Worm (Caenorhabditis elegans): Measurements from ENCODE around the gene H08J19.1.

DNA sequence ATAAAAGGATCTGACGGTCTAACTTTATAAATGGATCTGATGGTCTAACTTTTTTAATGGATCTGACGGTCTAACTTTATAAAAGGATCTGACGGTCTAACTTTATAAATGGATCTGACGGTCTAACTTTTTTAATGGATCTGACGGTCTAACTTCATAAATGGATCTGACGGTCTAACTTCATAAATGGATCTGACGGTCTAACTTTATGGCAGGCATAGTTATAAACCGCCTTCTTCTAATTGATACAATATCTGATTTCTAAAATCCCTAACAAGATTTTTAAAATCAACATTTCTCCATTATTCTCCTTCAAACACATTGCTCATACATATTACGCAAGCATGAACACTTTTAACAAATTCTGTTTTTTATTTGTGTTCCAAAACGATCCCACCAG, 45.7 kb upstream of the H08J19.1 start, which contains the start of gene K09A9.8:
- TF ChIP-seq ceh-91 (GFP tag; IDR thresholded peaks at IDR 0.05) (no peak), madf-6 (GFP tag; IDR thresholded peaks at IDR 0.05) (no peak), pha-4 (tag; optimal IDR thresholded peaks at IDR 0.05) (no peak), mel-28 (tag; optimal IDR thresholded peaks at IDR 0.05; ENCODE audit: borderline replicate concordance) (no peak), snpc-4 (GFP tag; optimal IDR thresholded peaks at IDR 0.05) (no peak), snpc-4 (tag; optimal IDR thresholded peaks at IDR 0.05) (no peak), unc-62 (GFP tag; optimal IDR thresholded peaks at IDR 0.05) (no peak), Y95B8A.8 (GFP tag; IDR thresholded peaks at IDR 0.05) (no peak), mxl-1 (tag; optimal IDR thresholded peaks at IDR 0.05) (no peak)
